Fruit fly (Drosophila melanogaster) whole organism, pupa: ENCODE data around the gene HipHop.

Source experiments
- CG17806 ChIP-seq: fragments of 200-800 bp; sonication (Bioruptor generic); optimal IDR thresholded peaks from 2 replicates; lab custom pipeline; 2018; ENCODE audit warnings: missing biosample characterization, mild to moderate bottlenecking, missing genetic modification characterization, moderate library complexity
- CG4496 ChIP-seq: fragments of 200-800 bp; sonication (Bioruptor generic); IDR thresholded peaks from 3 replicates; pipeline ENCODE4 v1.3.6; 2022; ENCODE audit warnings: missing biosample characterization, missing genetic modification characterization
- D1 ChIP-seq: fragments of 200-800 bp; sonication (Bioruptor generic); optimal IDR thresholded peaks from 2 replicates; lab custom pipeline; 2018; ENCODE audit warnings: missing biosample characterization, mild to moderate bottlenecking, missing genetic modification characterization, moderate library complexity
- EcR ChIP-seq: fragments of 200-800 bp; sonication (Bioruptor generic); optimal IDR thresholded peaks from 3 replicates; lab custom pipeline; 2019; ENCODE audit warnings: missing biosample characterization, missing genetic modification characterization, mild to moderate bottlenecking, moderate library complexity, missing genetic modification reagents
- Ets98B ChIP-seq: fragments of 200-800 bp; sonication (Bioruptor generic); IDR thresholded peaks from 2 replicates; pipeline ENCODE4 v1.3.6; 2022; ENCODE audit warnings: missing biosample characterization, missing genetic modification characterization
- rn ChIP-seq: fragments of 200-800 bp; sonication (Bioruptor generic); IDR thresholded peaks from 2 replicates; pipeline ENCODE4 v1.3.6; 2022; ENCODE audit warnings: missing biosample characterization, missing genetic modification characterization

DNA sequence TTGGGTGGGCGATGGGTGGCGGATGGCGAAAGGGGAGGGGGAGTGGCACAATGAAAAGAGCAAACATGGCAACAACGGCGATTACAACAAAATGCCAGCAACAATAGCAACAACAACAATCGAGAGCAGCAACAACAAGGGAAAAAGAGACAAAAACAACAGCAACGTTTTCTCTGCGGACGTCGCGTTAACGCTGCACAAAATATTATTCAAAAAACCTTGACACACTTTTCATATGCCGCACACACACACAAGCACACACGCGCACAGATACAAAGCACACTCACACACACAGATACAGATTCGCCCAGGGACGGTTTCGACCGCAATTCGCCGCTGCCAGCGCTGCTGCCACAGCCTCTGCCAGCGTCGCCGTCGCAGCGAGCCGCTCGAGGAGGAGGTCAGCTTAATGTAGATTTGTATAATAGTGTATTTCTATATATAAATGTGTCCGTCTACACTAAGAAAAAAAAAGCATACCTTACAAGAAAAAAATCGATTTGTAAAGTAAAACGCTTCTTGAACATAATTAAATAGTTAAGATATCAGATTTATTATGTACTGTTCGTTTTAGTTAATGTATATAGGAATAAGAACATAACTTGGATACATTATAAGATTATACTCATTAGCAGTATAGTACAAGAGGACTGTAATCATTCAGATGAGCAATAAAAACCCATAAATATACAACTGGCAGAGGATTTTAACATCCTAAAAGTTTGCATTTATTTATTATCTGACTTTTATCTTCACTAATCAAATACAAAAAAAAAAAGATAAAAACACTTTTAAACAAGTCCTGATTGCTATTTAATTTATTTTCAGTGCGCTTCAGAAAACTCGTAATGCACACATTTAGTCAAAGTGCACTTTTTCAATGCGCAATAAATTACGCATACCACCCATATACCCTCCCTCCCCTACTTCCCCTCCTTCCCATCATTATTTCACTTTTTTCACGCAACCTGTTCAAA, 39.0 kb upstream of the HipHop start:
- TF ChIP-seq Ets98B (GFP tag; lab: Robert Waterston, UW) = no peak
- TF ChIP-seq CG17806 (tag; lab: Kevin White, UChicago) = no peak
- peak; percentile 50 for TF ChIP-seq CG4496 (GFP tag; lab: Robert Waterston, UW)
- TF ChIP-seq EcR (GFP tag; lab: Kevin White, UChicago) = no peak
- TF ChIP-seq D1 (tag; lab: Kevin White, UChicago) = no peak
- TF ChIP-seq rn = 0 out of 2 replicates have a peak, but pooled peaks have one; percentile 2
